Fruit fly (Drosophila melanogaster) Kc167 (cell line): ENCODE data around the gene CG6282.

Experiments used
- Myc ChIP-seq: fragments of >200 bp; optimal IDR thresholded peaks from 2 replicates; lab custom pipeline; 2017; ENCODE audit warnings: missing external identifiers
- Sin3A ChIP-seq: fragments of >200 bp; optimal IDR thresholded peaks from 2 replicates; lab custom pipeline; 2018; ENCODE audit warnings: missing external identifiers
- h ChIP-seq: fragments of >200 bp; optimal IDR thresholded peaks from 3 replicates; lab custom pipeline; 2018; ENCODE audit warnings: missing external identifiers
- insv ChIP-seq: fragments of >200 bp; optimal IDR thresholded peaks from 3 replicates; lab custom pipeline; 2018; ENCODE audit warnings: missing external identifiers
- psq ChIP-seq: fragments of >200 bp; optimal IDR thresholded peaks from 2 replicates; lab custom pipeline; 2017; ENCODE audit warnings: missing external identifiers
- ttk ChIP-seq: sonication (Bioruptor generic); optimal IDR thresholded peaks from 2 replicates; lab custom pipeline; 2017; ENCODE audit warnings: missing external identifiers

DNA sequence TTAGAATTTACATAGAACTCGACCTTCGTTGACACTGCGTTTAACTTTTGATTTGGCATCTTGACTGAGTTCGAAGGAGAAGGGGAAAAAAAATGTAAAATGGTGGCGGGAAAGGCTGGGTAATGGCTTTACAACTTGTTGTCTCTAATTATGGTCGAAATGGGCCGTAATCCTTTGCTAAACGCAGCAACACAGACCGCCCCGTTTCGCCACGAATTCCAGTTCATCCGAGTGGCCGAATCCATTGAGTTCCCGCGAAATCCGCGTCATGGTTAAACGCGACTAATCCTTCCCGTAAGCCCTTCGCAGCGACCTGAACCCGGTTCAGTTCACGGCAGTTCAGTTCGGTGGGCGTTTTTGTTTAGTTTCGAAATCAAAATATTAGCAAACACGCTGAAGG is 61.6 kb downstream of the CG6282 start:
- TF ChIP-seq h (no peak), Myc (lab: Kevin White, UChicago) (no peak), psq (lab: Kevin White, UChicago) (no peak), ttk (lab: Kevin White, UChicago) (no peak), Sin3A (lab: Kevin White, UChicago) (no peak), insv (lab: Kevin White, UChicago) (no peak)
